Fruit fly (Drosophila melanogaster) ovary, adult (tissue): ENCODE data around the gene AP-1mu.
A peak's percentile ranks its signal among the peaks of the same experiment; 100 is the strongest.

Experiments
- CG17801 ChIP-seq: fragments of 200-800 bp; optimal IDR thresholded peaks from 2 replicates; lab custom pipeline; 2019; ENCODE audit warnings: missing biosample characterization, mild to moderate bottlenecking, missing genetic modification characterization, moderate library complexity; ENCODE audit not compliant: partially characterized antibody

Gene AP-1mu

DNA sequence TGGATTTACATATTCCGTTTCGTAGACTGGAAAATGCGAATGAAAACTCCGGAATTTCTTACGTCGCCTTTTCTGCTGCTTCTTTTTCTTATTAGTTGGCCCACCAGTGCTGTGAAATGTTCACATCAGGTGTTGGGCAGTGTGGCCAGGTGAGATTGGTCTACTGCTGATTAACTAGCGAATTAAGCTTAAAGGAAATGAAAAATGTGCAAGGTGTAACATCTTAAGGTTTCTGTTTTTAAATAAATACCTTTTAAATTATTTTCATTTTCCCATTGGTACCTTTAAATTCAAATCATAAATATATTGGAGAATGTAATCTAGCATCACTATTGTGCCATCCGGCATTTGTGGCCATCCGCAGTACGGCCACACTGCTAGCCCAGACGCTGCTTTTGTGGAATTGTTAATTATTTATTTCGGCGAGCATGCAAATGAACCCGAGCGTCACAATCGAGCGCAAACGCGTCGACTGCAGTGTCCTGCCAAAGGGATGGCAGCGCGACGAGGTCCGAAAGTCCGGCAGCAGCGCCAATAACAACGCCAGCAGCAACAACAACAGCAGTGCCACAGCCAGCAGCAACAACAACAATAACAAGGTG is at the start of gene AP-1mu, which contains the start of gene MBD-like:
TSS of gene AP-1mu (minus strand) at position 113 of the 602 bp plus-strand sequence.
TSS of gene MBD-like (plus strand) at position 348 of the 602 bp plus-strand sequence.
- TF ChIP-seq CG17801 (GFP tag; lab: Kevin White, UChicago): peak; percentile 72

DNA sequence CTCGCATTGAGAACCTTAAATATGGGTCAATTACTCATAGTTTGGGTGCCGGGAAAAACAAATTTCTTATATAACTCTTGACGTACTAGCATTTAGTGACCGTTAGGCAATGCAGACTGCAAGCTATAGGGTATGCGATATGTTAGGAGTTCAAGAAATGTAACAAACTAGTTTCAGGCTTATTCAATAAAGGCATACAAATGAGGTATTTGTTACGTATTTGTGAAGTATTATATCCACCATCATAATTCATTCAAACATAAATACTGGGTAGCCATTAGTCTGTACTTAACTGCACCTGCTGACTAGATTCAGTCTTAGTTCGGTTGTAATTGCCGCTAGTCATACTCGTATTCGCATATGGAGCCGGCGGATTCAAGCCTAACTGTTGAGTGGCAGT is 48.9 kb upstream of the AP-1mu start:
- no peak for TF ChIP-seq CG17801 (GFP tag; lab: Kevin White, UChicago)

DNA sequence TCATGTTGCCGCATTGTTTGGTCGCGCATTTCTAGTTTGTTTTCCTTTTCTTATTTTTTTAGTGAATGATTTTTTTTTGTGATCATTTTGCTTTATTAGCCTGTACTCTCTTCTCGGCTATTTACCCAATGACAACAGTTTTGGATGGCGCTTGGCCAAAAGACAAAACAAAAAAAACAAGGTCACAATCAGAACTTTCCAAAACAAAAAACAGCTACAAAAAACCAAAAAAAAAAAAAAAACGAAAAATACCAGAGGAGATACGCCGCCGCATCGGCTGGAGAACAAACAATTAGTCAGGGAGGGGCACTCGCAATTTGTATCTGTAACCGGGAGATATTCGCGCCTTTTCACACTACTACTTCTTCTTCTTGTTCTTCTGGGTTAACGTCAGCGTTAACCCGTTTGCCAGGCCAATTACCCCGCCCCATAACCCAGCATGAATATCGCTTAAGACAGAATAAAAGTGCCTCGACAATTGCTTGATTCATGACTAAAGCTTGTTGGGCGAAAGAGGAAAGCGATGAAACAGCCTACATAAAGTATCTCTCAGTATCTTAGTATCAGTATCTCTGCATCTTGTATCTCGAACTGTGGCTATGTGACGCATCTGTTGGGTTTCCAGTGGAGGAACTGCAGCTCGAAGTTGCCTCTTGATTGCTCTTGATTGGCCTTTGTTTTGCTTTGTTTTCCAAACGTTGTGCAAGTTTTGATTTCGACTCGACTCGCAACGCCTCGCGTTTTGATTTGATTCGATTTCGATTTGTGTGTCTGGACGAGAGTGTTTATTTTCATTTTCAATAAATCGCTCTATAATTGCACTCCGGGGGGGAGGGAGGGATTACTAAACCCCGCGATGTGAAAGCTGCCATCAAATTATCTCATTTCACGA is 47.8 kb upstream of the AP-1mu start:
- TF ChIP-seq CG17801 (GFP tag; lab: Kevin White, UChicago): no peak

DNA sequence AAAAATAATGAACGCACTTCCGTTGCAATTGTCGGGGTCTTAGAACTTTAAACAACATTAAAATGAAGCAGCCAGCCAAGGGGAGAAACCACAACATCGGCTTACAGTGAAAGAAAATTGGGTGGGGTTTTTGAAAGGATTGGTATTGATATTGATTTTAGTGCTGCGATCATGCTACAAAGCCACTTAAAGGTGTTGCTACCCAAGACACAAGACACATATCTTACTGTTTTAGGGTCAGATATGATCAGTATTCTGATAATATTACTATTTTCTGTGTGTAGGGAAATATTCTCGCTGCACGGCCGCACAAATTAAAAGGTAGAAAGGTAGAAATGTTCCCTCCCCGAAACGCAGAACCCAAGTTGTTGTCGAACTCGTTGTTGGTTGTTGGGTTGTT is 45.8 kb upstream of the AP-1mu start:
- no peak for TF ChIP-seq CG17801 (GFP tag; lab: Kevin White, UChicago)

DNA sequence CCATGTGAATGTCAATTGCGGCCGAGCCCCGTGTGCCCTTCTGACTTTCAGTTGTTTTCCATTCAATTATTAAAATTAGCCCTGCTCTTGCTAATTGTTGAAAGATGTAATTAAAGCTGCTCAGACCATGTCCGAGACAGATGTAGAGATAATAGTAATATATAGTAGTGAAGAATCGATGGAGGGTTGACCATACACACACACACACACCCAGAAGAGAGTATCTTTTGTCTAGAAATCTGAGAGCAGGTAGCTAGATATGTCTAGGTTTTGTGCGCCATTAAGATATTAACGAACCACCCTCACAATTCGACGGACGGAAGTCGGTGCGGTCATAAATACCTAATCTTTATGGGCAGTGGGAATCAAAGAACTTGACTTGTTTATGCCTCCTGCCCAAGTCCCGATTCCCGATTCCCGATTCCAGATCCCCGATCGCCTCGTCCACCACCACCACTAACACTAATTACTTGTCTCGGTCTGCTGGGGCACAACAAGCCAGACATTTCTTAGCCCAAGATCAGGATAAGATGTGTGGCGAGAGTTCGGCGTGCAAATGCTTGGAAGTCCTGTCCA is 45.2 kb upstream of the AP-1mu start:
- TF ChIP-seq CG17801 (GFP tag; lab: Kevin White, UChicago): no peak

DNA sequence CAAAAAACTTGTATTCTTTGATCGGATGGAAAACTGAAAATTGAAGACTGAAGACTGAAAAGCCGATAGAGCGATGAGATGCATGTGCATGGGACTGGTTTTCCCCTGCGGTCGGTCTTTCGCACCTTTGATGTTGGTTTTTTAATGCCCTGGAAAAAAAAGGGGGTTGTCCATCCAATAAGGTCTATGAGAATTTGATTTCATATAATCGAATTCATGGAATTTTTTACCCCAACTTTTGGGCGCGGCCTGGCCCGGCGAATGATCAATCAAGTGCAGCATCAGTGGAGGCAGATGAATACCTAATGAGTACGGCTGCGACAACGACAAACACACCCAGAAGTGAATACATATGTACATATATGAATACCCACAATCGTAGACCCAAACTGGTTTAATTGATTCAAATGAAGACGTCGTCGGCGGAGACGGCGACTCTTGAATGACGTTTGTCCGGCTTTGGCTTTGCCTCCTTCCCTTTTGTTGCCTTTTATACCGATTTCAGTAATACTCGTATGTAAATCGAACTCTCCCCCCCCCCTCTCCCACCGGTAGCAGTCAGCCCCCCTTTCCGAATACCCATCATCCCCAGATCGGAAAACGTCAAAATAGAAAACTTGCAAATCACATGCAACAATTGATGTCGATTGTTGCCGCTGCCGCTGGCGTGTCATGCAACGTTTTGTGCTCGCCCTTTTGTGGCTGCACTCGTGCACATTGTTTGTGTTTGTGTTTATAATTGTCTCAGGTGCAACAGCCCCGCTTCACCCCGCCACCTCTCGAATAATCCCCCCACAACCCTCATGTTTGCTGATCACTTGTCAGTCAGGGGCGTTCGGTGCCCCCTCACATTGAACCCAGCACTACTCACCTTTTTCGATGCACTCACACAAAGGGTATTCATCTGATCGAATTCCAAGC is 44.0 kb upstream of the AP-1mu start:
- TF ChIP-seq CG17801 (GFP tag; lab: Kevin White, UChicago): no peak

DNA sequence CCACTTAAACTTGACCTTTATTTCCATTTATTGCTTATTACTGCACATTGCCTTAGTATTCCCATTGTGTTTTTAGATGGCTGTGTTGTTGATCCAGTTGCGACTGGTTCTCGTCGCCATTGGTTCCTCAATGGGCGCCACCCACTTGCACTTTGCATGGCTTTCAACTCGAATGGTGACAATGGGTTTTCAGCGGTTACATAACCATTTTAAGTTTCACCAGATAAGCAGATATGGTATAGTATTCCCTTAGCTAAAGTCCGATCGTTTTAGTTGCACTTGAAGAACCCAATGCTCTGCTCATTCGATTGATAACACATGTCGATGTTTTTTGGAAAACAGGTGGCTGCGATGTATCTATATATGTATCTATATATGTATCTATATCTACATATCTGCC is 42.6 kb upstream of the AP-1mu start:
- peak; percentile 40 for TF ChIP-seq CG17801 (GFP tag; lab: Kevin White, UChicago)

DNA sequence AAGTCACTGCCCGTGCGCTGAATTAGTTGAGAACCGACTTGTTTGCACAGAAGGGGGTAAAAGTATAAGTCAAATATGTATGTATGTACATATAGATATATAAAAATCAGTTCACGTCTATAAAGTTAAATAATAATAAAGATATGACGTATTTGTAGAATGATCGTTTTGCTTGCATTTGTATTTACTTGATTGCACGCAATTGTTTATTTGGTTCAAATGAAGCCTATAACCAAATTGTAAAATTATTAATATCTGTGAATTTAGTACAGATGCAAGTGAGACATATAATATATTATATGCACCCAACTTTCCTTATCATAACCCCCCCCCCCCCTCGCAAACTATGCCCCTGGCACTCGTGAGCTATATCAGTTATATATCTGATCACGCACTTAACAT is 41.2 kb upstream of the AP-1mu start:
- TF ChIP-seq CG17801 (GFP tag; lab: Kevin White, UChicago): peak; percentile 74

DNA sequence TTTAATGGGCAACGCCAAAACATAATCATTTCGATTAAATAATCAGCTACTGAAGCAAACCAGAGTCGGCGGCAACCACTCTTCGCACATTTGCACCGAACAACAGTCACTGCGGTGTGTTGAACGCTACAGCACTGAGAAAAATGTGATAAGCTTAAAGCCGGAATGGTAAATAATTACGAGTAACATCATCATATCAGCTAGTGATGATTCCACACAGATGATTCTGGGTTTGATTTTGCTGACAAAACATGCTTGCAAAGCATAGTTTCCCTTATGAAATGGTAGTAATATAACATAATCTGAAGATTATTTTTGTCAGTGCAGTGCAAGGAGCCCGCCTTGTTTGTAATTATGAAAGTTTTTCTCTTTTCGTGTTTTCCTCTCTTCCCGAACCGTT is 38.8 kb upstream of the AP-1mu start:
- TF ChIP-seq CG17801 (GFP tag; lab: Kevin White, UChicago): no peak

DNA sequence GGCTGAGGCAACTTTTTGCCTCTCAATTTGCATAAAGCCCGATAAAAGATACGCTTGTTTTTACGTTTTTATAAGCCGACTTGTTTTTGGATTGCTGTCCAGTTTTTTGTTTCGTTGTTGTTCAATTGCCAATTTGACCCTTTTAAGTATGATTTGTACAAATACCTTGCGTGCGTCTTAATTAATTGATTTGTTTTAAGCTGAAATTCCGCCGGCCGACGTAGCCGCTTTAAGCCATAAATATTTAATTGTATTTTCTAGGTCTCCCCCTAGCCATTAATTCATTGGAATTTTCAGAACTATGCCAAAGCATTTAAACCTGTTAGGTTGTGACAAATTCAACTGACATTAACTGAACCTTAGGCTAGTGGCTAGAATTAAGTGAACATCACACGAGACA is 37.3 kb upstream of the AP-1mu start:
- TF ChIP-seq CG17801 (GFP tag; lab: Kevin White, UChicago): no peak

DNA sequence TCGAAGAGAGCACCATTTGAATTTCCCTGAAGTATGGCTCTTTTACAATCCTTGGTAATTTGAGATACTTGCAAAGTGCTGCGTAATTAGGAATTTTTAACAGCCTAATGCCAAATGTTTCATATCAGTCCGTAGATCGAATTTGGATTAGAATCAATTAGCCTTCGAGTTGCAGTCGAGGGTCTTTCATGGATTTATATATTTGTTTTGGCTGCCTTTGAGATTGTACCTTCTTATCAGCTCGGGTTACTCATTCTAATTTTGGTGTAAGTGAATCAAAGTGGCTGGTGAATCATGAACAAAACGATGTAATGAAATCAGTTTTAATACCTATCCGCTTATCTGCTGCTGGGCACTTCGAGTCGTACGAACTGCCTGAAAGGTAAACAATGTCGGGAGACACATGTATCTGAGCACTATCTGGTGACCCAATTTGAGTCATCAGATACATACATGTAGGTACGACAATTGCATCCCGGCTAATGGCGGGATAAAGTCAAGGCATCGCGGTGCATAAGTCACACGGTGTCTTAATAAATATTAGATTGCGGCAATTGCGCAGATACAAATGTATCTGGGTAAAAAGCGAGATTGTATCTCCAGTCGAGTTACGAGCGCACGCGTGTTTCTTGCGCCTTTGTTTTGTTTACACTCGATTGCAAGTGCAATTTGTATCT is 36.5 kb upstream of the AP-1mu start:
- no peak for TF ChIP-seq CG17801 (GFP tag; lab: Kevin White, UChicago)

DNA sequence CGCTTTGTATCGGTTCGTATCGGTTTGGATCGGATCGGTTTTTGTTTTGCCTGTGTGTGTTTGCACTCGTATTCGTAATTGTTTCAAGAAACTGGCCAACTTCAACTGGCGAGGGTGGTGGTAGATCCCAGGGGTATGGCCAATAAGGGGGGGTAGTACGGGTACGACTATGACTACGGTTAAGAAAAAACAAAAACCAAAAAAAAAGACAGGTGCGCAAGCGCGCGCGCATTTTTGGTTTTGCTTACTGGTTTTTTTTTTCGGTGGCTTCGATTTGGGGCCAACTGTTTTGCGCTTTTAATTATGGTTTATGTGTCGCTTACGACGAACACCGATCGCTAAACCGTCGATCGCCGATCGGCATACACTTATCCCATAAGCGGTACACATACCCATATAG is 35.5 kb upstream of the AP-1mu start:
- no peak for TF ChIP-seq CG17801 (GFP tag; lab: Kevin White, UChicago)

DNA sequence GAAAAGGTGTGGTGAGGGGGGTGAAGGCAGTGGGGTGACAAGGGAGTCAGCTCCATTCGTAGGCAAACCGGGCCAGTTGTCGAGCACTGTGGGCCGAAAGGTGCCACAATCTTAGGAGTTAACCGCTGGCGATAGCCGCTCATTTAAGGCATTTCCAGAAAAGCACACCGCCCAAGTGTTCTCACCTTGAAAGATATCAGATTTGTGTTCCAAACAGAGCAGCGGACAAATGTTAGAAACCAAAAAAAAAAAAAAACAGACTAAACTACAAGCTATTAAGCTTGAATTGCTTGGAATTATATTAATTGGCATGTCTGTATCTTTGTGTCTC is 34.9 kb upstream of the AP-1mu start:
- TF ChIP-seq CG17801 (GFP tag; lab: Kevin White, UChicago): no peak
